Worm (Caenorhabditis elegans) whole organism, L3 larva: ENCODE results near the gene F57B9.1.

Experiments used
- R02D3.7 ChIP-seq: fragments of 150-350 bp; optimal IDR thresholded peaks from 2 replicates; lab custom pipeline; 2014; ENCODE audit warnings: missing biosample characterization, missing genetic modification characterization
- aly-2 ChIP-seq: fragments of 150-350 bp; optimal IDR thresholded peaks from 2 replicates; lab custom pipeline; 2014; ENCODE audit warnings: missing biosample characterization, missing genetic modification characterization
- ama-1 ChIP-seq: fragments of 150-350 bp; optimal IDR thresholded peaks from 2 replicates; lab custom pipeline; 2018
- ceh-16 ChIP-seq: sonication (generic microtip); optimal IDR thresholded peaks from 2 replicates; lab custom pipeline; 2017; ENCODE audit warnings: missing biosample characterization, missing genetic modification characterization
- ceh-28 ChIP-seq: fragments of 150-350 bp; optimal IDR thresholded peaks from 2 replicates; lab custom pipeline; 2014; ENCODE audit warnings: missing biosample characterization, missing genetic modification reagents, missing genetic modification characterization
- ceh-9 ChIP-seq: sonication (generic microtip); optimal IDR thresholded peaks from 2 replicates; lab custom pipeline; 2018; ENCODE audit warnings: missing biosample characterization, missing genetic modification characterization
- egl-5 ChIP-seq: fragments of 150-350 bp; optimal IDR thresholded peaks from 2 replicates; lab custom pipeline; 2017; ENCODE audit warnings: missing biosample characterization, missing genetic modification reagents, missing genetic modification characterization, inconsistent platforms
- elt-1 ChIP-seq: fragments of 150-350 bp; optimal IDR thresholded peaks from 2 replicates; lab custom pipeline; 2014; ENCODE audit warnings: missing biosample characterization, missing genetic modification characterization
- elt-3 ChIP-seq, 3 experiments: fragments of 150-350 bp in 1 of 3; sonication (generic microtip) in 2 of 3; optimal IDR thresholded peaks; 2 replicates in 2 of 3; 4 replicates in 1 of 3; lab custom pipeline; 2014 to 2017; ENCODE audit warnings: missing biosample characterization in 3 of 3, missing genetic modification characterization in 3 of 3
- eor-1 ChIP-seq, 2 experiments: fragments of 150-350 bp; optimal IDR thresholded peaks; 2 replicates each; lab custom pipeline; 2014 to 2018; ENCODE audit warnings: missing biosample characterization in 2 of 2, missing genetic modification characterization in 2 of 2
- fkh-10 ChIP-seq: sonication (generic microtip); optimal IDR thresholded peaks from 2 replicates; lab custom pipeline; 2017; ENCODE audit warnings: missing biosample characterization, missing genetic modification reagents, missing genetic modification characterization
- fkh-2 ChIP-seq: fragments of 150-350 bp; optimal IDR thresholded peaks from 2 replicates; lab custom pipeline; 2014; ENCODE audit warnings: missing biosample characterization, missing genetic modification reagents, missing genetic modification characterization
- hmg-11 ChIP-seq: sonication (generic microtip); optimal IDR thresholded peaks from 2 replicates; lab custom pipeline; 2016; ENCODE audit warnings: missing genetic modification characterization, missing compliant biosample characterization
- jun-1 ChIP-seq: fragments of 150-350 bp; optimal IDR thresholded peaks from 2 replicates; lab custom pipeline; 2014; ENCODE audit warnings: missing biosample characterization, missing genetic modification reagents, missing genetic modification characterization
- lin-15B ChIP-seq: fragments of 150-350 bp; optimal IDR thresholded peaks from 2 replicates; lab custom pipeline; 2014; ENCODE audit warnings: missing biosample characterization, missing genetic modification characterization
- lin-39 ChIP-seq: fragments of 150-350 bp; optimal IDR thresholded peaks from 2 replicates; lab custom pipeline; 2018; ENCODE audit warnings: missing biosample characterization, missing genetic modification reagents, missing genetic modification characterization
- lsy-12 ChIP-seq: sonication (generic microtip); optimal IDR thresholded peaks from 2 replicates; lab custom pipeline; 2016; ENCODE audit warnings: mild to moderate bottlenecking, missing genetic modification characterization, missing compliant biosample characterization
- mdl-1 ChIP-seq: fragments of 150-350 bp; optimal IDR thresholded peaks from 2 replicates; lab custom pipeline; 2014; ENCODE audit warnings: missing biosample characterization, missing genetic modification characterization
- mml-1 ChIP-seq: fragments of 150-350 bp; sonication (generic microtip); optimal IDR thresholded peaks from 3 replicates; lab custom pipeline; 2014; ENCODE audit warnings: missing biosample characterization, missing genetic modification characterization
- nfya-1 ChIP-seq: sonication (generic microtip); optimal IDR thresholded peaks from 2 replicates; lab custom pipeline; 2017; ENCODE audit warnings: missing genetic modification characterization, mild to moderate bottlenecking, missing compliant biosample characterization, antibody characterized with exemption, moderate library complexity; ENCODE audit not compliant: insufficient read depth
- nhr-11 ChIP-seq: fragments of 150-350 bp; optimal IDR thresholded peaks from 2 replicates; lab custom pipeline; 2014; ENCODE audit warnings: missing biosample characterization, missing genetic modification characterization
- nhr-12 ChIP-seq: fragments of 150-350 bp; optimal IDR thresholded peaks from 2 replicates; lab custom pipeline; 2014; ENCODE audit warnings: missing biosample characterization, missing genetic modification characterization
- nhr-23 ChIP-seq: fragments of 150-350 bp; optimal IDR thresholded peaks from 2 replicates; lab custom pipeline; 2014; ENCODE audit warnings: missing biosample characterization, missing genetic modification reagents, missing genetic modification characterization
- nhr-237 ChIP-seq: fragments of 150-350 bp; optimal IDR thresholded peaks from 2 replicates; lab custom pipeline; 2014; ENCODE audit warnings: missing biosample characterization, missing genetic modification characterization
- nhr-25 ChIP-seq: sonication (generic microtip); optimal IDR thresholded peaks from 2 replicates; lab custom pipeline; 2017; ENCODE audit warnings: missing biosample characterization, missing genetic modification characterization
- nhr-43 ChIP-seq: sonication (generic microtip); optimal IDR thresholded peaks from 2 replicates; lab custom pipeline; 2016; ENCODE audit warnings: mild to moderate bottlenecking, missing genetic modification characterization, missing compliant biosample characterization; ENCODE audit not compliant: poor library complexity, severe bottlenecking
- nhr-67 ChIP-seq: fragments of 150-350 bp; optimal IDR thresholded peaks from 2 replicates; lab custom pipeline; 2014; ENCODE audit warnings: missing biosample characterization, missing genetic modification characterization
- nhr-76 ChIP-seq: fragments of 150-350 bp; sonication (generic microtip); optimal IDR thresholded peaks from 5 replicates; lab custom pipeline; 2014; ENCODE audit warnings: missing biosample characterization, missing genetic modification characterization
- pqm-1 ChIP-seq: fragments of 150-350 bp; optimal IDR thresholded peaks from 2 replicates; lab custom pipeline; 2017; ENCODE audit warnings: missing biosample characterization, missing genetic modification characterization, inconsistent platforms
- sea-2 ChIP-seq: fragments of 150-350 bp; sonication (generic microtip); optimal IDR thresholded peaks from 4 replicates; lab custom pipeline; 2014; ENCODE audit warnings: missing biosample characterization, missing genetic modification reagents, missing genetic modification characterization
- snpc-4 ChIP-seq: fragments of 150-350 bp; optimal IDR thresholded peaks from 2 replicates; lab custom pipeline; 2014; ENCODE audit warnings: missing biosample characterization, missing genetic modification characterization
- tbx-2 ChIP-seq: sonication (generic microtip); optimal IDR thresholded peaks from 2 replicates; lab custom pipeline; 2016; ENCODE audit warnings: mild to moderate bottlenecking, missing genetic modification characterization, missing compliant biosample characterization
- unc-39 ChIP-seq: sonication (generic microtip); optimal IDR thresholded peaks from 4 replicates; lab custom pipeline; 2017; ENCODE audit warnings: missing biosample characterization, missing genetic modification characterization
- unc-62 ChIP-seq: fragments of 150-350 bp; sonication (generic microtip); optimal IDR thresholded peaks from 4 replicates; lab custom pipeline; 2014; ENCODE audit warnings: missing biosample characterization, missing genetic modification reagents, missing genetic modification characterization
- zag-1 ChIP-seq: fragments of 150-350 bp; optimal IDR thresholded peaks from 2 replicates; lab custom pipeline; 2014; ENCODE audit warnings: missing biosample characterization, missing genetic modification characterization
- ztf-11 ChIP-seq: fragments of 150-350 bp; optimal IDR thresholded peaks from 2 replicates; lab custom pipeline; 2014; ENCODE audit warnings: missing biosample characterization, missing genetic modification characterization

Gene F57B9.1

ce11 chrIII:6971662-6972284 lies 9.9 kb downstream of the F57B9.1 start, which contains the start of the genes eef-1A.1 and rfc-4 (continued):
- TF ChIP-seq zag-1 (tag; lab: Kevin White, UChicago) = no peak
- no peak for TF ChIP-seq ztf-11
- peak; percentile 98 for TF ChIP-seq nhr-25
- peak; percentile 71 for TF ChIP-seq tbx-2 (tag; lab: Kevin White, UChicago)
- peak; percentile 95 for TF ChIP-seq lsy-12 (tag; lab: Kevin White, UChicago)
- no peak for TF ChIP-seq eor-1 (tag; optimal IDR thresholded peaks at IDR 0.05; lab: Kevin White, UChicago)
- no peak for TF ChIP-seq unc-39
- TF ChIP-seq, all 47 proteins: peak for 34

ce11 chrIII:6973682-6974081 lies 11.8 kb downstream of the F57B9.1 start, which contains the start of gene F31E3.2:
F31E3.2 (plus strand) TSS chrIII:6973982.
- TF ChIP-seq nfya-1 (tag; lab: Kevin White, UChicago) (peak; percentile 24), nhr-237 (tag; lab: Kevin White, UChicago) (no peak), ceh-9 (tag; lab: Kevin White, UChicago) (no peak)

ce11 chrIII:6974952-6975351 lies 13.1 kb downstream of the F57B9.1 start:
- TF ChIP-seq fkh-2 (tag; lab: Kevin White, UChicago) (no peak), nhr-76 (no peak), jun-1 (tag; lab: Kevin White, UChicago) (no peak), nfya-1 (tag; lab: Kevin White, UChicago) (no peak), mml-1 (tag; lab: Kevin White, UChicago) (no peak), nhr-237 (tag; lab: Kevin White, UChicago) (no peak), nhr-67 (no peak), egl-5 (tag; lab: Kevin White, UChicago) (no peak), ama-1 (no peak), ceh-16 (tag; lab: Kevin White, UChicago) (no peak), unc-39 (no peak), mdl-1 (no peak), sea-2 (GFP tag; lab: Kevin White, UChicago) (no peak), snpc-4 (tag; lab: Kevin White, UChicago) (no peak), fkh-10 (no peak)
- TF ChIP-seq, all 47 proteins: peak for 0

ce11 chrIII:6978875-6979274 lies 17.0 kb downstream of the F57B9.1 start:
- TF ChIP-seq unc-62 = peak; percentile 100
- TF ChIP-seq ceh-16 (tag; lab: Kevin White, UChicago) = no peak
- TF ChIP-seq nfya-1 (tag; lab: Kevin White, UChicago) = peak; percentile 79
- peak; percentile 5 for TF ChIP-seq tbx-2 (tag; lab: Kevin White, UChicago)
- peak; percentile 44 for TF ChIP-seq nhr-43 (tag; lab: Kevin White, UChicago)
- TF ChIP-seq fkh-10 = no peak
- TF ChIP-seq lin-15B (tag; lab: Kevin White, UChicago) = peak; percentile 57
- TF ChIP-seq nhr-12 (tag; lab: Kevin White, UChicago) = no peak
- TF ChIP-seq R02D3.7 = peak; percentile 38
- TF ChIP-seq elt-1 (tag; lab: Kevin White, UChicago) = peak; percentile 31
- TF ChIP-seq elt-3 (tag; optimal IDR thresholded peaks at IDR 0.05; lab: Kevin White, UChicago) = no peak
- peak; percentile 1 for TF ChIP-seq egl-5 (tag; lab: Kevin White, UChicago)
- peak; percentile 42 for TF ChIP-seq ceh-28 (tag; lab: Kevin White, UChicago)
- peak; percentile 55 for TF ChIP-seq hmg-11 (tag; lab: Kevin White, UChicago)
- peak; percentile 48 for TF ChIP-seq ama-1
- no peak for TF ChIP-seq nhr-237 (tag; lab: Kevin White, UChicago)
- TF ChIP-seq pqm-1 (tag; lab: Kevin White, UChicago) = no peak
- peak; percentile 88 for TF ChIP-seq lin-39 (tag; lab: Kevin White, UChicago)
- TF ChIP-seq nhr-23 (tag; lab: Kevin White, UChicago) = peak; percentile 78
- TF ChIP-seq aly-2 (tag; lab: Kevin White, UChicago) = no peak
- TF ChIP-seq nhr-25 = peak; percentile 95
- peak; percentile 2 for TF ChIP-seq nhr-11 (tag; lab: Kevin White, UChicago)
